Fruit fly (Drosophila melanogaster): Measurements from ENCODE around the gene CG34417.

CG34417 gene

dm6 chrX:6540215-6540821 lies at the start of gene CG34417:
Gene CG34417, plus strand, starts transcription at chrX:6540771.
- no peak for TF ChIP-seq Abd-B (GFP tag; optimal IDR thresholded peaks at IDR 0.05)
- no peak for TF ChIP-seq Rel (GFP tag; optimal IDR thresholded peaks at IDR 0.05)
- TF ChIP-seq Rel (tag; optimal IDR thresholded peaks at IDR 0.05) = no peak
- no peak for TF ChIP-seq sv (GFP tag; optimal IDR thresholded peaks at IDR 0.05)
- peak; percentile 72 for TF ChIP-seq psq (GFP tag; optimal IDR thresholded peaks at IDR 0.05)
- peak; percentile 74 for TF ChIP-seq h (GFP tag; optimal IDR thresholded peaks at IDR 0.05)
- TF ChIP-seq Myc (optimal IDR thresholded peaks at IDR 0.05) = no peak
- TF ChIP-seq dmrt93B (GFP tag; optimal IDR thresholded peaks at IDR 0.05) = peak; percentile 61
- no peak for TF ChIP-seq Dfd (GFP tag; optimal IDR thresholded peaks at IDR 0.05)
- no peak for TF ChIP-seq CG9705 (GFP tag; optimal IDR thresholded peaks at IDR 0.05)
- TF ChIP-seq brk (GFP tag; optimal IDR thresholded peaks at IDR 0.05) = no peak
- no peak for TF ChIP-seq jim (GFP tag; optimal IDR thresholded peaks at IDR 0.05)
- TF ChIP-seq Dif (GFP tag; optimal IDR thresholded peaks at IDR 0.05; ENCODE audit: partially characterized antibody) = no peak
- peak; percentile 70 for TF ChIP-seq HLH106 (tag; optimal IDR thresholded peaks at IDR 0.05)
- TF ChIP-seq GATAd (GFP tag; optimal IDR thresholded peaks at IDR 0.05) = no peak
- peak; percentile 77 for TF ChIP-seq br (GFP tag; optimal IDR thresholded peaks at IDR 0.05)
- TF ChIP-seq N (GFP tag; optimal IDR thresholded peaks at IDR 0.05) = no peak
- no peak for TF ChIP-seq tai (GFP tag; optimal IDR thresholded peaks at IDR 0.05)
- TF ChIP-seq Sp1 (GFP tag; optimal IDR thresholded peaks at IDR 0.05) = peak; percentile 78
- TF ChIP-seq woc (GFP tag; optimal IDR thresholded peaks at IDR 0.05) = peak; percentile 82
- TF ChIP-seq ey (GFP tag; optimal IDR thresholded peaks at IDR 0.05) = peak; percentile 78
- peak; percentile 20 for TF ChIP-seq Jra (GFP tag; optimal IDR thresholded peaks at IDR 0.05)
- TF ChIP-seq rgr (GFP tag; optimal IDR thresholded peaks at IDR 0.05) = peak; percentile 60
- no peak for TF ChIP-seq Mio (GFP tag; optimal IDR thresholded peaks at IDR 0.05)
- TF ChIP-seq CG32264 (GFP tag; optimal IDR thresholded peaks at IDR 0.05) = no peak
- TF ChIP-seq Hr78 (GFP tag; optimal IDR thresholded peaks at IDR 0.05) = no peak
- TF ChIP-seq fru (GFP tag; optimal IDR thresholded peaks at IDR 0.05) = peak; percentile 81
- no peak for TF ChIP-seq sage (GFP tag; optimal IDR thresholded peaks at IDR 0.05)
- TF ChIP-seq Vsx2 (GFP tag; optimal IDR thresholded peaks at IDR 0.05; ENCODE audit: partially characterized antibody) = no peak
- peak; percentile 70 for TF ChIP-seq OdsH (GFP tag; optimal IDR thresholded peaks at IDR 0.05)
- TF ChIP-seq foxo (GFP tag; optimal IDR thresholded peaks at IDR 0.05) = peak in 1 of 2 experiments; percentile 76
- no peak for TF ChIP-seq dl (GFP tag; optimal IDR thresholded peaks at IDR 0.05; ENCODE audit: insufficient read depth in 1 of 2, partially characterized antibody in 2 of 2)
- no peak for TF ChIP-seq usp (GFP tag; optimal IDR thresholded peaks at IDR 0.05)
- no peak for TF ChIP-seq pan (optimal IDR thresholded peaks at IDR 0.05)
- TF ChIP-seq CrebA (GFP tag; optimal IDR thresholded peaks at IDR 0.05; ENCODE audit: borderline replicate concordance) = no peak
- TF ChIP-seq lola (GFP tag; optimal IDR thresholded peaks at IDR 0.05) = no peak
- peak; percentile 45 for TF ChIP-seq Hnf4 (GFP tag; optimal IDR thresholded peaks at IDR 0.05)
- no peak for TF ChIP-seq dsf (GFP tag; optimal IDR thresholded peaks at IDR 0.05; ENCODE audit: borderline replicate concordance)
- TF ChIP-seq Hr83 (GFP tag; optimal IDR thresholded peaks at IDR 0.05; ENCODE audit: poor library complexity, severe bottlenecking) = no peak

- peak; percentile 59 for TF ChIP-seq Dfd (GFP tag; optimal IDR thresholded peaks at IDR 0.05)
- TF ChIP-seq dmrt93B (GFP tag; optimal IDR thresholded peaks at IDR 0.05) = no peak
Measured at dm6 chrX:6513193-6513592, 27.4 kb upstream of the CG34417 start.

dm6 chrX:6524217-6524616 lies 16.4 kb upstream of the CG34417 start, which contains the start of the genes CG42340 and CG3918:
Gene CG42340, minus strand, starts transcription at chrX:6524323.
Gene CG3918, plus strand, starts transcription at chrX:6524464.
- TF ChIP-seq OdsH (GFP tag; optimal IDR thresholded peaks at IDR 0.05) (no peak), Hr83 (GFP tag; optimal IDR thresholded peaks at IDR 0.05; ENCODE audit: poor library complexity, severe bottlenecking) (no peak), brk (GFP tag; optimal IDR thresholded peaks at IDR 0.05) (no peak), CrebA (GFP tag; optimal IDR thresholded peaks at IDR 0.05; ENCODE audit: borderline replicate concordance) (no peak), sage (GFP tag; optimal IDR thresholded peaks at IDR 0.05) (no peak), jim (GFP tag; optimal IDR thresholded peaks at IDR 0.05) (no peak), Dfd (GFP tag; optimal IDR thresholded peaks at IDR 0.05) (no peak), Hr78 (GFP tag; optimal IDR thresholded peaks at IDR 0.05) (no peak), h (GFP tag; optimal IDR thresholded peaks at IDR 0.05) (peak; percentile 19), Vsx2 (GFP tag; optimal IDR thresholded peaks at IDR 0.05; ENCODE audit: partially characterized antibody) (no peak), dl (GFP tag; optimal IDR thresholded peaks at IDR 0.05; ENCODE audit: insufficient read depth in 1 of 2, partially characterized antibody in 2 of 2) (no peak), Dif (GFP tag; optimal IDR thresholded peaks at IDR 0.05; ENCODE audit: partially characterized antibody) (peak; percentile 20), Mio (GFP tag; optimal IDR thresholded peaks at IDR 0.05) (no peak), dsf (GFP tag; optimal IDR thresholded peaks at IDR 0.05; ENCODE audit: borderline replicate concordance) (no peak), CG32264 (GFP tag; optimal IDR thresholded peaks at IDR 0.05) (no peak), fru (GFP tag; optimal IDR thresholded peaks at IDR 0.05) (peak; percentile 64), Rel (GFP tag; optimal IDR thresholded peaks at IDR 0.05) (no peak), Rel (tag; optimal IDR thresholded peaks at IDR 0.05) (peak; percentile 67), tai (GFP tag; optimal IDR thresholded peaks at IDR 0.05) (no peak), br (GFP tag; optimal IDR thresholded peaks at IDR 0.05) (no peak), foxo (GFP tag; optimal IDR thresholded peaks at IDR 0.05) (peak in 1 of 2 experiments; percentile 19), Abd-B (GFP tag; optimal IDR thresholded peaks at IDR 0.05) (no peak), rgr (GFP tag; optimal IDR thresholded peaks at IDR 0.05) (peak; percentile 15), Sp1 (GFP tag; optimal IDR thresholded peaks at IDR 0.05) (peak; percentile 1), sv (GFP tag; optimal IDR thresholded peaks at IDR 0.05) (no peak), HLH106 (tag; optimal IDR thresholded peaks at IDR 0.05) (peak; percentile 39)

Data from whole organism, wandering third instar larva.